Fruit fly (Drosophila melanogaster) Kc167 (cell line): ENCODE measurements around the gene Neto.

Experiments used
- Myc ChIP-seq: fragments of >200 bp; optimal IDR thresholded peaks from 2 replicates; lab custom pipeline; 2017; ENCODE audit warnings: missing external identifiers
- Sin3A ChIP-seq: fragments of >200 bp; optimal IDR thresholded peaks from 2 replicates; lab custom pipeline; 2018; ENCODE audit warnings: missing external identifiers
- h ChIP-seq: fragments of >200 bp; optimal IDR thresholded peaks from 3 replicates; lab custom pipeline; 2018; ENCODE audit warnings: missing external identifiers
- insv ChIP-seq: fragments of >200 bp; optimal IDR thresholded peaks from 3 replicates; lab custom pipeline; 2018; ENCODE audit warnings: missing external identifiers
- psq ChIP-seq: fragments of >200 bp; optimal IDR thresholded peaks from 2 replicates; lab custom pipeline; 2017; ENCODE audit warnings: missing external identifiers
- ttk ChIP-seq: sonication (Bioruptor generic); optimal IDR thresholded peaks from 2 replicates; lab custom pipeline; 2017; ENCODE audit warnings: missing external identifiers

Gene Neto

DNA sequence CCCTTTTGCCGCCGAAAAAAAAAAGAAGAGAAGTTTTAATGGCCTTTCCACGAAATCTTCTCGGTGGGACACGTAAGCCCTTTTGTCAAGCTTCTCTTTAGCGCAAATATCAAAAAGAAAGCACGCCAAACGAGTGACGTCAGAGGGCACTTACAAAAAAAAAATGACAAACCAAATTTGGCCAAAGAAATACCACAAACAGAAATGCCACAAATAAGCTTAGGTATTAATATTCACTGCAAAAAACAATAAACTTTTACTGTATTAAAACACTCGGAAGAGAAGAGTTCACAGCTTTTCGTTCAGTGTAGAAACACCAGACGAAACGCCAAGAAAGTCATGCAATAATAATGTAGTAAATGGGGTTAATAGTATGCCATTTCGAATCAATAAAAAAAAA lies 122.4 kb downstream of the Neto start:
- TF ChIP-seq h (lab: Kevin White, UChicago) (no peak), ttk (lab: Kevin White, UChicago) (no peak), Sin3A (lab: Kevin White, UChicago) (no peak), insv (lab: Kevin White, UChicago) (no peak), psq (lab: Kevin White, UChicago) (no peak), Myc (lab: Kevin White, UChicago) (no peak)

DNA sequence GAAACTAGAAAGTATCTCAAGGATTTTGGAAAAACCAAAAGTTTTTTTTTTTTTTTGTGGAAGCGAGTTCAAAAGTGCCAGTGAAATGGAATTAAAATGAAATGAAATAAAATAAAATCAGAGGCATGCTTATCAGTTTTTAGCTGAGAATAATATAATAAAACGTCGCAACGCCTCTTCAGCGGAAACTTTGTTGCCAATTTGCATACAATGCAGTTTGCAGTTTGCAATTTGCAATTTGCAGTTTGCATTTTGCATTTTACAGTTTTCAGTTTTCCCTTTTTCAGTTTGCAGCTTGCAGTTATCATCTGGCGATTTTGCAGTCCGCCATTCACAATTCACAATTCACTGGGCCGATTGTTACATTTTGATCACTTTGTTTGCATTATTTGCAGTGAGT lies 123.1 kb downstream of the Neto start:
- no peak for TF ChIP-seq Myc (lab: Kevin White, UChicago)

DNA sequence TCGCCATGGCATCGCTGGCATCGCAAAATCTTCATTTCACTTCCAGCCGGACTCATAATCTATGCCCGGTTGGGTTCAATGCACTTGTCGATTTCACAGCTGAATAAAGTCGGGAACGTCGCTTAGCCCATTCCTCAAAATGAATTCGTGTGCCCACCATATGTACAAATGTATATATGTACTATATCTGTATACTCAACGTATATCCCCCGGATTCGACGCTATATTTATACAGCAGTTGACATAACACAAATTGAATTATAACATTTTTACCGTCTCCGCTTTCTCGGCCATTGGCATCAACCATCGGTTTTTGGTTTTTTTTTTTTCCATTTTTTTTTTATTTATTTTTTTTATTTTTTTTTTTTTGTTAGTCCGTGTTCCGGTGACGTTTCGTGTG lies 124.6 kb downstream of the Neto start:
- no peak for TF ChIP-seq Sin3A (lab: Kevin White, UChicago)
- TF ChIP-seq Myc (lab: Kevin White, UChicago): no peak
- TF ChIP-seq psq (lab: Kevin White, UChicago): no peak
- no peak for TF ChIP-seq insv (lab: Kevin White, UChicago)
- no peak for TF ChIP-seq ttk (lab: Kevin White, UChicago)
- no peak for TF ChIP-seq h (lab: Kevin White, UChicago)

DNA sequence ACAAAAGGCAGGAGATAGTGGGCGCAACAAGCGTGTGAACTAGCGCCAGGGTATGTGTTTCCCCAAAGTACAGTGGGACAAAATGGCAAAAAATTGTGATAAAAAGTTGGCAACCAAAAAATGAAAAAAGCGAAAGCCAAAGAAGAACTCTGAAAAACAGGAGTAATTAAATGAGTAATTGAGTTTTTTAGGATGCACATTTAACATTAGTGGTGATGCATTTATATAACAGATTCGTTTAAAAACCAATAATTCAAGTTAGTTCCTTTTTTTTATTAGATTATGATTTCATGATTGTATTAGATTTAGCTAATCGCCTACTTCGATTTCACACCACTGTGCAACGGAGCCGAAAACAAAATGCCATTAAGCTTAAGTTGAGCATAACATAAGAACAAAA lies 126.7 kb downstream of the Neto start:
- TF ChIP-seq Sin3A (lab: Kevin White, UChicago) (no peak), ttk (lab: Kevin White, UChicago) (no peak), Myc (lab: Kevin White, UChicago) (no peak), insv (lab: Kevin White, UChicago) (no peak), h (lab: Kevin White, UChicago) (no peak), psq (lab: Kevin White, UChicago) (no peak)
